Worm (Caenorhabditis elegans) whole organism, early embryonic: ENCODE data around the gene saeg-2.

ENCODE experiments used
- B0310.2 ChIP-seq: sonication (generic microtip); optimal IDR thresholded peaks from 2 replicates; lab custom pipeline; 2016; ENCODE audit warnings: mild to moderate bottlenecking, missing genetic modification characterization, missing compliant biosample characterization
- F13C5.2 ChIP-seq: sonication (generic microtip); optimal IDR thresholded peaks from 2 replicates; lab custom pipeline; 2017; ENCODE audit warnings: mild to moderate bottlenecking, missing genetic modification characterization, inconsistent platforms, missing compliant biosample characterization
- ama-1 ChIP-seq: fragments of 150-350 bp; optimal IDR thresholded peaks from 2 replicates; lab custom pipeline; 2014
- ceh-13 ChIP-seq: fragments of 200-800 bp; sonication (Bioruptor generic); optimal IDR thresholded peaks from 2 replicates; lab custom pipeline; 2018; ENCODE audit warnings: mild to moderate bottlenecking, missing genetic modification characterization, missing compliant biosample characterization
- flt-1 ChIP-seq: fragments of 200-800 bp; sonication (Bioruptor generic); IDR thresholded peaks from 2 replicates; pipeline ENCODE4 v1.3.6; 2022; ENCODE audit warnings: missing genetic modification characterization, missing compliant biosample characterization
- hmbx-1 ChIP-seq: sonication (generic microtip); optimal IDR thresholded peaks from 2 replicates; lab custom pipeline; 2016; ENCODE audit warnings: mild to moderate bottlenecking, missing genetic modification characterization, missing compliant biosample characterization
- hmg-4 ChIP-seq: fragments of 200-800 bp; sonication (Bioruptor generic); optimal IDR thresholded peaks from 2 replicates; lab custom pipeline; 2018; ENCODE audit warnings: mild to moderate bottlenecking, missing genetic modification characterization, missing compliant biosample characterization
- hnd-1 ChIP-seq: sonication (generic microtip); optimal IDR thresholded peaks from 2 replicates; lab custom pipeline; 2016; ENCODE audit warnings: missing genetic modification characterization, missing compliant biosample characterization
- sea-1 ChIP-seq: fragments of 200-800 bp; sonication (Bioruptor generic); conservative IDR thresholded peaks from 2 replicates; pipeline ENCODE4 v1.3.6; 2022; ENCODE audit warnings: missing genetic modification characterization, missing compliant biosample characterization
- tbx-37 ChIP-seq: fragments of 200-800 bp; sonication (Bioruptor generic); conservative IDR thresholded peaks from 2 replicates; pipeline ENCODE4 v1.3.6; 2022; ENCODE audit warnings: missing genetic modification reagents, missing genetic modification characterization, missing compliant biosample characterization
- tra-4 ChIP-seq: sonication (generic microtip); optimal IDR thresholded peaks from 2 replicates; lab custom pipeline; 2017; ENCODE audit warnings: missing genetic modification characterization, missing compliant biosample characterization

ce11 chrIII:9199605-9200004 is 40.6 kb upstream of the saeg-2 start, which contains the start of gene ZC84.6:
- TF ChIP-seq flt-1: no peak
- no peak for TF ChIP-seq ama-1
- no peak for TF ChIP-seq F13C5.2
- TF ChIP-seq B0310.2 (tag; lab: Kevin White, UChicago): no peak
- TF ChIP-seq hmbx-1 (tag; lab: Kevin White, UChicago): no peak
- no peak for TF ChIP-seq hmg-4 (GFP tag; lab: Kevin White, UChicago)
- TF ChIP-seq hnd-1 (tag; lab: Kevin White, UChicago): no peak
- no peak for TF ChIP-seq tra-4 (tag; lab: Kevin White, UChicago)
- no peak for TF ChIP-seq sea-1 (GFP tag; lab: Robert Waterston, UW)
- no peak for TF ChIP-seq ceh-13 (GFP tag; lab: Kevin White, UChicago)
- no peak for TF ChIP-seq tbx-37
